Worm (Caenorhabditis elegans) whole organism, L3 larva: ENCODE data around the gene dnj-1.

ENCODE experiments used
- ama-1 ChIP-seq: fragments of 150-350 bp; optimal IDR thresholded peaks from 2 replicates; lab custom pipeline; 2018
- ceh-9 ChIP-seq: sonication (generic microtip); optimal IDR thresholded peaks from 2 replicates; lab custom pipeline; 2018; ENCODE audit warnings: missing biosample characterization, missing genetic modification characterization
- jun-1 ChIP-seq: fragments of 150-350 bp; optimal IDR thresholded peaks from 2 replicates; lab custom pipeline; 2014; ENCODE audit warnings: missing biosample characterization, missing genetic modification reagents, missing genetic modification characterization
- mdl-1 ChIP-seq: fragments of 150-350 bp; optimal IDR thresholded peaks from 2 replicates; lab custom pipeline; 2014; ENCODE audit warnings: missing biosample characterization, missing genetic modification characterization
- nhr-237 ChIP-seq: fragments of 150-350 bp; optimal IDR thresholded peaks from 2 replicates; lab custom pipeline; 2014; ENCODE audit warnings: missing biosample characterization, missing genetic modification characterization
- nhr-28 ChIP-seq: fragments of 150-350 bp; optimal IDR thresholded peaks from 2 replicates; lab custom pipeline; 2014; ENCODE audit warnings: missing biosample characterization, missing genetic modification characterization
- skn-1 ChIP-seq: fragments of 150-350 bp; optimal IDR thresholded peaks from 2 replicates; lab custom pipeline; 2014; ENCODE audit warnings: missing biosample characterization, missing genetic modification characterization
- ztf-11 ChIP-seq: fragments of 150-350 bp; optimal IDR thresholded peaks from 2 replicates; lab custom pipeline; 2014; ENCODE audit warnings: missing biosample characterization, missing genetic modification characterization
- ztf-4 ChIP-seq: fragments of 150-350 bp; optimal IDR thresholded peaks from 2 replicates; lab custom pipeline; 2014; ENCODE audit warnings: missing biosample characterization, missing genetic modification characterization

DNA sequence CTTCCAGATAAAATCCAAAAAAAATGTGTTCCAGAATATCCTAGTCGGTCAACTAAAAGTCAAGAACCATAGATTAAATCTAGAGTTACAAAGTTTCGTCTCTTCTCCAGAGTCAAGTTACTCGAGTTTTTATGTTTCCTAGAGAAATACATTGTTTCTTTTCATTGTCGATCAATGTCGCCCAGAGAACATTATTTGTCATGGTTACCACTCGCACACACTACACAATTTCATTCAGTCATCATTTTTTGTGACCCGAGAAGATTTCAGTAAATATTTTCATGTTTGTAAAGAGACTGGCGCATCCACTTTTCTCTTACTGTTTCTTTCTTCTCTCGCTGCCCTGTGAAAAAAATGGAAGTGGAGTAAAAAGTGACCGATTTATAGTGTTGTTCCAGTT, 17.8 kb downstream of the dnj-1 start:
- TF ChIP-seq skn-1 (tag; lab: Kevin White, UChicago): no peak
- no peak for TF ChIP-seq ceh-9 (tag; lab: Kevin White, UChicago)
- no peak for TF ChIP-seq nhr-237 (tag; lab: Kevin White, UChicago)
- no peak for TF ChIP-seq ama-1 (lab: Kevin White, UChicago)
- no peak for TF ChIP-seq jun-1
- TF ChIP-seq ztf-4 (tag; lab: Kevin White, UChicago): no peak
- TF ChIP-seq mdl-1 (tag; lab: Kevin White, UChicago): no peak
- TF ChIP-seq nhr-28 (tag; lab: Kevin White, UChicago): no peak
- TF ChIP-seq ztf-11 (tag; lab: Kevin White, UChicago): no peak
